Fruit fly (Drosophila melanogaster) whole organism, adult: Measurements from ENCODE around the gene sav.

Experiments
- CG11617 ChIP-seq: fragments of 200-800 bp; sonication (Bioruptor generic); optimal IDR thresholded peaks from 2 replicates; lab custom pipeline; 2017; ENCODE audit warnings: mild to moderate bottlenecking, missing biosample characterization, missing genetic modification reagents, missing genetic modification characterization
- CG12768 ChIP-seq: fragments of 200-800 bp; sonication (Bioruptor generic); optimal IDR thresholded peaks from 2 replicates; lab custom pipeline; 2017; ENCODE audit warnings: missing biosample characterization, missing genetic modification characterization, mild to moderate bottlenecking, moderate library complexity, missing genetic modification reagents
- CG14711 ChIP-seq: fragments of 200-800 bp; sonication (Bioruptor generic); optimal IDR thresholded peaks from 2 replicates; lab custom pipeline; 2018; ENCODE audit warnings: missing biosample characterization, mild to moderate bottlenecking, missing genetic modification characterization, moderate library complexity
- CG1620 ChIP-seq: fragments of 200-800 bp; sonication (Bioruptor generic); optimal IDR thresholded peaks from 2 replicates; lab custom pipeline; 2016; ENCODE audit warnings: missing biosample characterization, missing genetic modification characterization
- CG33017 ChIP-seq: fragments of 200-800 bp; sonication (Bioruptor generic); optimal IDR thresholded peaks from 2 replicates; lab custom pipeline; 2018; ENCODE audit warnings: missing biosample characterization, mild to moderate bottlenecking, missing genetic modification characterization, moderate library complexity
- CG5204 ChIP-seq: fragments of 200-800 bp; sonication (Bioruptor generic); optimal IDR thresholded peaks from 2 replicates; lab custom pipeline; 2016; ENCODE audit warnings: missing biosample characterization, missing genetic modification characterization
- CG7045 ChIP-seq: fragments of 200-800 bp; sonication (Bioruptor generic); optimal IDR thresholded peaks from 2 replicates; lab custom pipeline; 2017; ENCODE audit warnings: missing biosample characterization, mild to moderate bottlenecking, missing genetic modification characterization
- CG7101 ChIP-seq: fragments of 200-800 bp; sonication (Bioruptor generic); optimal IDR thresholded peaks from 2 replicates; lab custom pipeline; 2018; ENCODE audit warnings: missing biosample characterization, mild to moderate bottlenecking, missing genetic modification characterization, moderate library complexity
- Clk ChIP-seq: fragments of 200-800 bp; sonication (Bioruptor generic); optimal IDR thresholded peaks from 2 replicates; lab custom pipeline; 2017; ENCODE audit warnings: missing biosample characterization, missing genetic modification characterization
- Crg-1 ChIP-seq: fragments of 200-800 bp; sonication (Bioruptor generic); optimal IDR thresholded peaks from 2 replicates; lab custom pipeline; 2016; ENCODE audit warnings: missing biosample characterization, missing genetic modification characterization
- Hr96 ChIP-seq: fragments of 200-800 bp; sonication (Bioruptor generic); optimal IDR thresholded peaks from 2 replicates; lab custom pipeline; 2016; ENCODE audit warnings: missing biosample characterization, missing genetic modification characterization
- Mnt ChIP-seq: fragments of 200-800 bp; sonication (Bioruptor generic); optimal IDR thresholded peaks from 2 replicates; lab custom pipeline; 2016; ENCODE audit warnings: missing biosample characterization, mild to moderate bottlenecking, missing genetic modification characterization
- bab1 ChIP-seq: fragments of 200-800 bp; sonication (Bioruptor generic); optimal IDR thresholded peaks from 3 replicates; lab custom pipeline; 2019; ENCODE audit warnings: missing biosample characterization, mild to moderate bottlenecking, missing genetic modification characterization, moderate library complexity
- cic ChIP-seq: fragments of 200-800 bp; sonication (Bioruptor generic); optimal IDR thresholded peaks from 2 replicates; lab custom pipeline; 2017; ENCODE audit warnings: missing biosample characterization, mild to moderate bottlenecking, missing genetic modification characterization, moderate library complexity
- cnc ChIP-seq, 2 experiments: fragments of >200 bp; optimal IDR thresholded peaks; 2 replicates each; lab custom pipeline; 2017
- kay ChIP-seq: fragments of 200-800 bp; sonication (Bioruptor generic); peaks from one replicate; lab custom pipeline; 2016; ENCODE audit warnings: missing biosample characterization, missing genetic modification characterization, borderline replicate concordance
- ovo ChIP-seq: fragments of 200-800 bp; sonication (Bioruptor generic); optimal IDR thresholded peaks from 2 replicates; lab custom pipeline; 2016; ENCODE audit warnings: missing biosample characterization, missing genetic modification characterization
- pad ChIP-seq: fragments of 200-800 bp; sonication (Bioruptor generic); optimal IDR thresholded peaks from 3 replicates; lab custom pipeline; 2017; ENCODE audit warnings: missing biosample characterization, missing genetic modification characterization, mild to moderate bottlenecking, moderate library complexity, missing genetic modification reagents
- tj ChIP-seq: fragments of 200-800 bp; sonication (Bioruptor generic); optimal IDR thresholded peaks from 3 replicates; lab custom pipeline; 2017; ENCODE audit warnings: missing biosample characterization, mild to moderate bottlenecking, missing genetic modification characterization, moderate library complexity
- toe ChIP-seq: fragments of 200-800 bp; sonication (Bioruptor generic); optimal IDR thresholded peaks from 2 replicates; lab custom pipeline; 2016; ENCODE audit warnings: missing biosample characterization, missing genetic modification characterization

The sav gene

DNA sequence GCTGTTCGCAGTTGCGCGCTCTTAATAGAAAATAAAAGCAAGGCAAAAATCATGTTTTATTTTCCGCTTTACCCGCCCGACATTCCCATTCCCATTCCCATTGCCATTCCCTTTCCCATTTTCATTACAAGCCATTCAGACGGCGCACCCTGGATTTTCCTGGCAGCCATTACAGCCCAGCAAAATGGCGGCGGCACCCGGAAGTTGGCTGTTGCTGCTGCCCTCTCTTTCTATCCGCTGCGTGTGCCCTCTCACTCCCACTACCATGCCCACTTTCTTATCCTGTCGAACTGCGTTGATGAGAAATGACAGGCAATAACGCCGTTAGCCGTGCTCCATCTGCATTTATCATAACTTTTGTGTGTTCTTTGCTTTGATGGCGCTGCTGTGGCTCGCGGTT lies 27.1 kb upstream of the sav start:
- no peak for TF ChIP-seq CG33017 (tag; lab: Kevin White, UChicago)
- TF ChIP-seq Clk = no peak

DNA sequence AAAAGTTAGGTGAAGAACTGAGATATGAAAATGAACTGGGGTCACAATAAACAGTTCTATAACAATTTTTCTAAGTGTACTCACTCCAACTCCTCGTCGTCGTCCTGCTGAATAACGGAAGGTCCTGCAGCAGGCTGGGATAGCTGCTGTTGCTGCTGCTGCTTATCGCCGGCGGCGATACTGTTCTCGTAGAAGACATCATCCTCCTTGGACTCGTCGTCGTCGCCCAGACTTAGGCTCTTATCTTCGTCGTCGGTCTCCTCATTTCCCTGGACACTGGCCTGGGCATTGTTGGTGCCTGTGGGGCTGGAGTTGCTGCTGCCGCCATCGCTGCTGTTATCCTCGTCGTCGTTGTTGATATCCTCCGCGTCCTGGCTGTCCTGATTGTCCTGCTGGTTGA lies 20.2 kb upstream of the sav start:
- TF ChIP-seq cic (GFP tag; lab: Kevin White, UChicago) = no peak
- TF ChIP-seq Hr96 (GFP tag; lab: Kevin White, UChicago) = no peak
- TF ChIP-seq CG5204 (GFP tag; lab: Kevin White, UChicago) = no peak
- no peak for TF ChIP-seq cnc (optimal IDR thresholded peaks at IDR 0.05; lab: Kevin White, UChicago)
- TF ChIP-seq Crg-1 (GFP tag; lab: Kevin White, UChicago) = no peak
- TF ChIP-seq CG7045 (GFP tag; lab: Kevin White, UChicago) = no peak
- TF ChIP-seq CG7101 = no peak
- no peak for TF ChIP-seq toe
- no peak for TF ChIP-seq CG1620
- TF ChIP-seq tj = no peak
- no peak for TF ChIP-seq kay (GFP tag; lab: Kevin White, UChicago)
- TF ChIP-seq bab1 (GFP tag; lab: Kevin White, UChicago) = no peak
- TF ChIP-seq ovo = no peak
- TF ChIP-seq CG12768 = no peak
- no peak for TF ChIP-seq Mnt
- no peak for TF ChIP-seq CG11617
- TF ChIP-seq CG14711 (tag; lab: Kevin White, UChicago) = no peak
- no peak for TF ChIP-seq pad (GFP tag; lab: Kevin White, UChicago)

DNA sequence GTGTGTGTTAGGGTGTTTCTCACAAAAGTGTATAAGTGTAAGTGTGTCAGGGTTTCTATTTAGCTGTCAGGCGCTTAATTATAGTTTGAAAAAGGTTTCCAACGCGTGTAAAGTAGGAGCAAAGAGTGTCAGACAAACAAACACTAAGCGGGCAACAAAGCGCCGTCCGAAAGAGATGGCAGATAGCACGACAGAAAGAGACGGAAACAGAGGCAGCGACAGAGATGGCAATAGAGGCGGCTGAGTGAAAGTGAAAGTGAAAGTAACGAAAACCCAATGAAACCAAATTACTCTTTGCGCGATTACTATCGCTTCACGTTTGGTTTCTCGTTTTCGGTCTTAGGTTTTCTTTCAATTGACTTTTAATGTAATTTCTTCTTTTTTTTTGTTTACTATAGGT lies 13.4 kb upstream of the sav start:
- no peak for TF ChIP-seq CG11617
- no peak for TF ChIP-seq Mnt
- TF ChIP-seq CG14711 (tag; lab: Kevin White, UChicago) = no peak
- TF ChIP-seq Clk = no peak
- no peak for TF ChIP-seq tj
- no peak for TF ChIP-seq CG1620

DNA sequence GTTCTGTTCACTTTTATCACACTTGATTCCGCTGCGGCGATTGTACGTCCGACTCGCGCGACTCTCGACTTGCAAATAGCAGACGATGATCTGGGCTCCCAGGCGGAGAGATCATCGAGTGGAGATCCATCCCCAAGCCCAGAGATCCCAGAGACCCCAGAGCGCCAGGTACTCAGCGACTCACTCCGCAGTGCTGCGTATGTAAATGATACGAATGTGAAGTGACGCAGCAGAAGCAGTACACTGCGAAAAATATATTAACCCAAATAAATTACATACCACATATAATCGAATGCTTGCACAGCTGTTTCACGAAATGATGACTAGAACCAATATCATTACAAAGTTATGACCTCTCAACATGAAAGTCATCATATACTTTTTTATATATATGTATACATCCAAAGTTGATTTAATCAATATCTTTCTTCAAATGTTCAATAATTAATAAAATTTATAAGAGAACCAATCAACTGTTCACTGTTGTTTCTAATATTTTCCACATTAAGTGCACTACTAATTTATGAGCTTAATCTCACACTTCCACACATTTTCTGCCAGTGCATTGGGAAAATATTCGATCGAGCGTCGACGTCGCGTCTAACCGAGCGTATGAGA lies 6.2 kb upstream of the sav start, which contains the start of gene CG17111:
Gene CG17111 (minus strand): TSS at position 51 of the 618 bp plus-strand sequence.
- TF ChIP-seq kay (GFP tag; lab: Kevin White, UChicago) = peak; percentile 69
- peak; percentile 71 for TF ChIP-seq CG12768
- TF ChIP-seq CG7045 (GFP tag; lab: Kevin White, UChicago) = peak; percentile 76
- no peak for TF ChIP-seq bab1 (GFP tag; lab: Kevin White, UChicago)
- TF ChIP-seq Hr96 (GFP tag; lab: Kevin White, UChicago) = peak; percentile 25
- peak; percentile 76 for TF ChIP-seq CG11617
- TF ChIP-seq toe = peak; percentile 63
- peak; percentile 54 for TF ChIP-seq CG7101
- no peak for TF ChIP-seq Crg-1 (GFP tag; lab: Kevin White, UChicago)
- no peak for TF ChIP-seq CG1620
- peak in 1 of 2 experiments; percentile 77 for TF ChIP-seq cnc (optimal IDR thresholded peaks at IDR 0.05; lab: Kevin White, UChicago)
- peak; percentile 59 for TF ChIP-seq CG33017 (tag; lab: Kevin White, UChicago)
- peak; percentile 39 for TF ChIP-seq tj
- peak; percentile 74 for TF ChIP-seq CG5204 (GFP tag; lab: Kevin White, UChicago)
- peak; percentile 30 for TF ChIP-seq pad (GFP tag; lab: Kevin White, UChicago)
- no peak for TF ChIP-seq cic (GFP tag; lab: Kevin White, UChicago)
- TF ChIP-seq ovo = no peak
- TF ChIP-seq CG14711 (tag; lab: Kevin White, UChicago) = peak; percentile 3
- peak; percentile 60 for TF ChIP-seq Clk
- no peak for TF ChIP-seq Mnt

DNA sequence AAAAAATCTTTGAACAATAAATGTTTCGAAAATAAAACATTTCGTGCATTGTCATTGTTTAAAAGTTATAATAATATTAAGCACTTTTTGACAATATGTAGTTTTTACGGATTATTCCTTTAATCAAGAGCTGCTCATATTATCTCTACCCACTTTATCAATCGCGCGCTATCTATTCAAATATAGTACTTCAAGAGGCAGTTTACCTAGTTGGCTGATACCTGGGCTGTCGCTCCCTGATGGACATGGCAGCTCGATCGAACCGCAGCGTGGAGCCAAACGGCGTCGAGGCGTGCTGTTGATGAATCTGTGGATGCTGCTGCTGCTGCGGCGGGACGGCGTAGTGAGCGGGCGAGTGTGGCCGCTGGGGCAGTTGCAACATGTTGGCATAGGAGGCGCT lies 938 bp downstream of the sav start:
- no peak for TF ChIP-seq pad (GFP tag; lab: Kevin White, UChicago)
- TF ChIP-seq CG33017 (tag; lab: Kevin White, UChicago) = no peak
- no peak for TF ChIP-seq bab1 (GFP tag; lab: Kevin White, UChicago)
- TF ChIP-seq ovo = no peak

DNA sequence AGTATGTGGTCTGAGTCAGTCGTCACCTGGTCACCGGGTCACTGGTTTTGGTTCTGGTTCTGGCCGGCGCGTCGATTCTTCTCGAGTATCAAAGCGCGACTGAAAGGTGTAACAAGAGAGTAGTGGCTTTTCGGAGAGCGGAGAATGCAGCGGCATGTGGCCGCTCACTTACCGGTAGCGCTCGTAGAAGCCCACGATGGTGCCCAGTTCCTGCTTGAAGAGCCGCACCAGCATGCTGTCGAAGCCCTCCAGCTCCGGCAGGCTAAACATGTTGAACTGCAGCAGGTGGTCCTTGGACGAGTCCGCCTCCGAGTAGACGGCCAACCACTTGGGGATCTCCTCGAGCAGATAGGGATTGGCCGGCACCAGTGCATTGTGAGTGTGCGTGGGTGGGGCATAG lies 2.2 kb downstream of the sav start, which contains the start of gene Ctns:
Gene Ctns (minus strand): TSS at position 101 of the 400 bp plus-strand sequence.
- TF ChIP-seq CG11617 (no peak), tj (no peak), Crg-1 (GFP tag; lab: Kevin White, UChicago) (no peak), cnc (optimal IDR thresholded peaks at IDR 0.05; lab: Kevin White, UChicago) (no peak), CG5204 (GFP tag; lab: Kevin White, UChicago) (no peak), toe (no peak), CG33017 (tag; lab: Kevin White, UChicago) (no peak), kay (GFP tag; lab: Kevin White, UChicago) (no peak), ovo (no peak), pad (GFP tag; lab: Kevin White, UChicago) (no peak), CG1620 (no peak), CG7045 (GFP tag; lab: Kevin White, UChicago) (no peak), Clk (no peak), CG7101 (no peak), CG14711 (tag; lab: Kevin White, UChicago) (no peak), bab1 (GFP tag; lab: Kevin White, UChicago) (no peak), CG12768 (no peak)

DNA sequence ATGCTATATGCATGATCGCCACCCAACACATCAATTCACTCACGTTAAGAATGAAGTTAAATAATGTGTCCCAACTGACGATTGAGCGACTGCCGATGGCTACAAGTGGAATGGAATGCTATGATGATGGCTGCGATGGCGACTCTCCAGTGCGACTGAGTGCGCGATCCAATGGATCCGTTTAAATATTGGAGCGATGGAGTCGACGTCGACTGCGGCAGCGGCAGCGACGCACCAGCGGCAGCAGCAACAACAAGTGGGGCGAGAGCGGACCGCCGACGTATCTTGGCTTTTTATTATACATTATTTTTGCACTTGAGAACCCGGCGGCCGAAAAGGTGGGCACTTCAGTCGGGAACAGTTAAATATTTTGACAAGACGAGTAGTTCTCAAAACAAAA lies 3.7 kb downstream of the sav start:
- TF ChIP-seq bab1 (GFP tag; lab: Kevin White, UChicago) (peak; percentile 2), CG33017 (tag; lab: Kevin White, UChicago) (no peak)
